Worm (Caenorhabditis elegans) whole organism, midembryonic: ENCODE measurements around the gene C18G1.1.

Experiments used
- cog-1 ChIP-seq: sonication (generic microtip); optimal IDR thresholded peaks from 2 replicates; lab custom pipeline; 2016; ENCODE audit warnings: missing genetic modification characterization, missing compliant biosample characterization
- flt-1 ChIP-seq: fragments of 200-800 bp; sonication (Bioruptor generic); IDR thresholded peaks from 2 replicates; pipeline ENCODE4 v1.3.6; 2022; ENCODE audit warnings: missing genetic modification characterization, missing compliant biosample characterization
- ref-1 ChIP-seq: fragments of 200-800 bp; sonication (Bioruptor generic); conservative IDR thresholded peaks from 2 replicates; pipeline ENCODE4 v1.3.6; 2022; ENCODE audit warnings: missing genetic modification reagents, missing genetic modification characterization, missing compliant biosample characterization

DNA sequence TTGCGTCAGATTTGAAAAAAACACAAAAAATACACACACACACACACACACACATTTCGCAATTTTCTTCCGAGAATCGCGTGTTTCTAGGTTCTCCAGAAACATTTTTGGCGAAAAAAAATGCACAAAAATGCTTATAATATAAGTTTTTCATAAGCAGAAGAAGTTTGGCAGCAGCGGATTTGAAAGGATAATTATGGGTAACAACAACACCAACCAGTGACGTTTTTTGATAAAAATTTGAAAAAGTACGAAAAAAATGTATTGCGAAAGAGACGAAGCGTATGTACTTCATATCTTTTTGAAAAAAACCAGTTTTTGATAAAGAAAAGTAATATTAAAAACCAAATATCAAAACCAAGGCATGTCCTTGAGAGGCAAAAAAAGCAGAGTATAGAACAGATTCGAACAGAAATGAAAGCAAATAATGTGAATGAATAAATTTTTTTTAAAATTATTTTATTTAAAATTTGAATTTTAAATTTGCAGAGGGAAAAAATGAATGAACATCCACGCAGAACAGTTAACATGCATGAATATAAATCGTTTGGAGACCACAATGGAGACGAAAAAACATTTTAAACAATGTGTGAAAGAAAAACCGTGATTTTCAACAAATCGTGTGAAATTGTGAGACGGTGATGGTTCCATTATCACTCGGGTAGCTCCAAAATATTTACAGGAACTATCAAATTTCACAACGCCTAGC is 46.1 kb downstream of the C18G1.1 start:
- TF ChIP-seq flt-1 (GFP tag; lab: Robert Waterston, UW), result no peak
- TF ChIP-seq cog-1 (tag; lab: Kevin White, UChicago), result no peak
- no peak for TF ChIP-seq ref-1 (GFP tag; lab: Robert Waterston, UW)
